Worm (Caenorhabditis elegans) whole organism, young adult: ENCODE data around the gene gbf-1.
A peak's percentile ranks its signal among the peaks of the same experiment; 100 is the strongest.

Experiments used
- B0035.1 ChIP-seq: sonication (generic microtip); optimal IDR thresholded peaks from 2 replicates; lab custom pipeline; 2016; ENCODE audit warnings: missing genetic modification characterization, mild to moderate bottlenecking, missing compliant biosample characterization, missing genotype, missing genetic modification reagents
- B0261.1 ChIP-seq: sonication (generic microtip); optimal IDR thresholded peaks from 2 replicates; lab custom pipeline; 2016; ENCODE audit warnings: mild to moderate bottlenecking, missing genetic modification characterization, moderate library complexity, missing compliant biosample characterization
- F49E8.2 ChIP-seq: sonication (generic microtip); optimal IDR thresholded peaks from 3 replicates; lab custom pipeline; 2017; ENCODE audit warnings: missing genetic modification characterization, mild to moderate bottlenecking, missing compliant biosample characterization, antibody characterized with exemption, moderate library complexity; ENCODE audit not compliant: insufficient read depth
- F52B5.7 ChIP-seq: sonication (generic microtip); optimal IDR thresholded peaks from 2 replicates; lab custom pipeline; 2016; ENCODE audit warnings: mild to moderate bottlenecking, missing genetic modification characterization, missing compliant biosample characterization
- K11D2.4 ChIP-seq: fragments of 200-800 bp; sonication (Bioruptor generic); IDR thresholded peaks from 2 replicates; pipeline ENCODE4 v1.3.6; 2022; ENCODE audit warnings: missing genetic modification reagents, missing genetic modification characterization, missing compliant biosample characterization
- Y53G8AR.9 ChIP-seq: fragments of 200-800 bp; sonication (Bioruptor generic); conservative IDR thresholded peaks from 2 replicates; pipeline ENCODE4 v1.3.6; 2022; ENCODE audit warnings: missing genetic modification reagents, missing genetic modification characterization, missing compliant biosample characterization
- Y56A3A.18 ChIP-seq: fragments of 200-800 bp; sonication (Bioruptor generic); IDR thresholded peaks from 2 replicates; pipeline ENCODE4 v1.3.6; 2022; ENCODE audit warnings: missing genetic modification reagents, missing genetic modification characterization, missing compliant biosample characterization
- Y95B8A.8 ChIP-seq: fragments of 200-800 bp; sonication (Bioruptor generic); IDR thresholded peaks from 2 replicates; pipeline ENCODE4 v1.3.6; 2022; ENCODE audit warnings: missing genetic modification reagents, missing genetic modification characterization, missing compliant biosample characterization
- ZK185.1 ChIP-seq: sonication (generic microtip); optimal IDR thresholded peaks from 2 replicates; lab custom pipeline; 2016; ENCODE audit warnings: mild to moderate bottlenecking, missing genetic modification characterization, missing compliant biosample characterization; ENCODE audit not compliant: poor library complexity, severe bottlenecking
- attf-5 ChIP-seq: fragments of 200-800 bp; sonication (Bioruptor generic); optimal IDR thresholded peaks from 2 replicates; lab custom pipeline; 2018; ENCODE audit warnings: mild to moderate bottlenecking, missing genetic modification characterization, missing compliant biosample characterization
- bed-1 ChIP-seq: fragments of 200-800 bp; sonication (Bioruptor generic); IDR thresholded peaks from 2 replicates; pipeline ENCODE4 v1.3.6; 2022; ENCODE audit warnings: missing genetic modification reagents, missing genetic modification characterization, missing compliant biosample characterization
- cebp-1 ChIP-seq, 2 experiments: fragments of 200-800 bp in 1 of 2; sonication (Bioruptor generic) in 1 of 2; sonication (generic microtip) in 1 of 2; IDR thresholded peaks in 1 of 2; optimal IDR thresholded peaks in 1 of 2; 2 replicates each; pipeline versions ENCODE4 v1.3.6 to Lab custom; 2017 to 2022; ENCODE audit warnings: missing compliant biosample characterization in 2 of 2, missing genetic modification characterization in 2 of 2, mild to moderate bottlenecking in 1 of 2, missing genetic modification reagents in 1 of 2, moderate library complexity in 1 of 2
- ceh-27 ChIP-seq: fragments of 200-800 bp; sonication (Bioruptor generic); optimal IDR thresholded peaks from 2 replicates; lab custom pipeline; 2018; ENCODE audit warnings: mild to moderate bottlenecking, missing genetic modification characterization, moderate library complexity, missing compliant biosample characterization
- ceh-40 ChIP-seq: fragments of 200-800 bp; sonication (Bioruptor generic); IDR thresholded peaks from 2 replicates; pipeline ENCODE4 v1.3.6; 2022; ENCODE audit warnings: missing genetic modification characterization, missing compliant biosample characterization
- ceh-79 ChIP-seq: sonication (generic microtip); optimal IDR thresholded peaks from 2 replicates; lab custom pipeline; 2017; ENCODE audit warnings: mild to moderate bottlenecking, missing genetic modification characterization, missing compliant biosample characterization
- dpff-1 ChIP-seq: sonication (generic microtip); optimal IDR thresholded peaks from 2 replicates; lab custom pipeline; 2017; ENCODE audit warnings: mild to moderate bottlenecking, missing genetic modification characterization, missing compliant biosample characterization
- egrh-3 ChIP-seq: fragments of 200-800 bp; sonication (Bioruptor generic); IDR thresholded peaks from 2 replicates; pipeline ENCODE4 v1.3.6; 2022; ENCODE audit warnings: missing genetic modification reagents, missing genetic modification characterization, missing compliant biosample characterization
- ekl-4 ChIP-seq: fragments of 200-800 bp; sonication (Bioruptor generic); IDR thresholded peaks from 2 replicates; pipeline ENCODE4 v1.3.6; 2022; ENCODE audit warnings: missing genetic modification reagents, missing genetic modification characterization, missing compliant biosample characterization
- fkh-3 ChIP-seq: sonication (generic microtip); optimal IDR thresholded peaks from 2 replicates; lab custom pipeline; 2016; ENCODE audit warnings: mild to moderate bottlenecking, missing genetic modification characterization, missing compliant biosample characterization
- let-607 ChIP-seq, 2 experiments: fragments of 200-800 bp in 1 of 2; sonication (Bioruptor generic) in 1 of 2; sonication (generic microtip) in 1 of 2; optimal IDR thresholded peaks; 2 replicates each; lab custom pipeline; 2016 to 2018; ENCODE audit warnings: mild to moderate bottlenecking in 2 of 2, missing compliant biosample characterization in 2 of 2, missing genetic modification characterization in 2 of 2, moderate library complexity in 2 of 2, missing genotype in 1 of 2
- lin-26 ChIP-seq: fragments of 200-800 bp; sonication (Bioruptor generic); IDR thresholded peaks from 2 replicates; pipeline ENCODE4 v1.3.6; 2022; ENCODE audit warnings: missing genetic modification reagents, missing genetic modification characterization, missing compliant biosample characterization
- lin-54 ChIP-seq: fragments of 200-800 bp; sonication (Bioruptor generic); optimal IDR thresholded peaks from 2 replicates; lab custom pipeline; 2018; ENCODE audit warnings: mild to moderate bottlenecking, missing genetic modification characterization, missing compliant biosample characterization
- lsy-27 ChIP-seq: sonication (generic microtip); optimal IDR thresholded peaks from 2 replicates; lab custom pipeline; 2017; ENCODE audit warnings: missing genetic modification characterization, mild to moderate bottlenecking, missing compliant biosample characterization, antibody characterized with exemption, missing genotype, borderline replicate concordance; ENCODE audit not compliant: insufficient read depth
- madf-6 ChIP-seq: fragments of 200-800 bp; sonication (Bioruptor generic); IDR thresholded peaks from 2 replicates; pipeline ENCODE4 v1.3.6; 2022; ENCODE audit warnings: missing genetic modification reagents, missing genetic modification characterization, missing compliant biosample characterization
- mes-4 ChIP-seq: sonication (generic microtip); optimal IDR thresholded peaks from 2 replicates; lab custom pipeline; 2016; ENCODE audit warnings: missing genotype, missing genetic modification characterization, missing compliant biosample characterization
- nhr-27 ChIP-seq: fragments of 200-800 bp; sonication (Bioruptor generic); optimal IDR thresholded peaks from 2 replicates; lab custom pipeline; 2018; ENCODE audit warnings: mild to moderate bottlenecking, missing genetic modification characterization, moderate library complexity, missing compliant biosample characterization
- rcor-1 ChIP-seq: fragments of 200-800 bp; sonication (Bioruptor generic); IDR thresholded peaks from 2 replicates; pipeline ENCODE4 v1.3.6; 2022; ENCODE audit warnings: missing genetic modification reagents, missing genetic modification characterization, missing compliant biosample characterization
- rpc-1 ChIP-seq, 2 experiments: fragments of 150-350 bp in 1 of 2; sonication (generic microtip) in 1 of 2; optimal IDR thresholded peaks; 2 replicates each; lab custom pipeline; 2014 to 2018; ENCODE audit warnings: missing biosample characterization in 1 of 2, missing genetic modification characterization in 1 of 2, missing genetic modification reagents in 1 of 2, missing genotype in 1 of 2
- somi-1 ChIP-seq: fragments of 200-800 bp; sonication (Bioruptor generic); optimal IDR thresholded peaks from 2 replicates; lab custom pipeline; 2018; ENCODE audit warnings: mild to moderate bottlenecking, missing genetic modification characterization, missing compliant biosample characterization
- sptf-2 ChIP-seq: fragments of 200-800 bp; sonication (Bioruptor generic); optimal IDR thresholded peaks from 2 replicates; lab custom pipeline; 2018; ENCODE audit warnings: mild to moderate bottlenecking, missing genetic modification characterization, missing compliant biosample characterization
- tlf-1 ChIP-seq: fragments of 200-800 bp; sonication (Bioruptor generic); optimal IDR thresholded peaks from 2 replicates; lab custom pipeline; 2018; ENCODE audit warnings: mild to moderate bottlenecking, missing genetic modification characterization, missing compliant biosample characterization
- unc-130 ChIP-seq: sonication (generic microtip); optimal IDR thresholded peaks from 2 replicates; lab custom pipeline; 2016; ENCODE audit warnings: missing genetic modification reagents, missing genetic modification characterization, missing compliant biosample characterization
- zfh-2 ChIP-seq: fragments of 200-800 bp; sonication (Bioruptor generic); conservative IDR thresholded peaks from 2 replicates; pipeline ENCODE4 v1.3.6; 2022; ENCODE audit warnings: missing genetic modification reagents, missing genetic modification characterization, missing compliant biosample characterization
- zim-3 ChIP-seq: sonication (generic microtip); optimal IDR thresholded peaks from 2 replicates; lab custom pipeline; 2017; ENCODE audit warnings: mild to moderate bottlenecking, missing genetic modification characterization, moderate library complexity, missing compliant biosample characterization

gbf-1 gene

DNA sequence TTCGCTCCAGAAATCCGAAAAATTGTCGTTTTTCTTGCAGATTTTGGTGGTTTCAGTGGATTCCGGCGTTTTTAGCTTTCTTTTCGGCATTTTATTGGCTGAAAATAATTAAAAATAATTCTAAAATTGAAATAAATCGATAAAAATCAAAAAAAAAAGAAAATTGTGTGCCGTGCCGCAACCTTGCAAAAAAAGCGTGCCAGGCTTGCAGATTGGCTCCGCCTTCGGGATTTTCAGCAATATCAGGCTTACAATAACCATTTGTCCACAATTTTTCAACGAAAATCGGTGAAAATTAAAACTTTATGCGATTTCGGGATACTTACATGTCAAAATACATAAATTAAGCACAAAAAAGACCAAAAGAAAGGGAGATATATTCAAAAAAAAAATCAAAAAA is 54.9 kb downstream of the gbf-1 start, which contains the start of gene Y41C4A.9 (continued):
- 0 out of 2 replicates have a peak, but pooled peaks have one; percentile 18 for TF ChIP-seq rcor-1 (GFP tag; lab: Robert Waterston, UW)
- TF ChIP-seq cebp-1 (GFP tag; IDR thresholded peaks at IDR 0.05; lab: Robert Waterston, UW): no peak
- TF ChIP-seq cebp-1 (tag; optimal IDR thresholded peaks at IDR 0.05; lab: Kevin White, UChicago): peak; percentile 44
- TF ChIP-seq sptf-2 (GFP tag; lab: Kevin White, UChicago): no peak
- TF ChIP-seq Y53G8AR.9: 0 out of 2 replicates have a peak, but pooled peaks have one; percentile 54
- peak; percentile 62 for TF ChIP-seq lin-54 (GFP tag; lab: Kevin White, UChicago)
- TF ChIP-seq F49E8.2 (tag; lab: Kevin White, UChicago): peak; percentile 15
- no peak; the same call in 1 of the 2 replicates for TF ChIP-seq ekl-4
- TF ChIP-seq ceh-40 (GFP tag; lab: Robert Waterston, UW): no peak
- no peak for TF ChIP-seq let-607 (tag; optimal IDR thresholded peaks at IDR 0.05; lab: Kevin White, UChicago)
- no peak for TF ChIP-seq lin-26
- peak; percentile 2 for TF ChIP-seq rpc-1 (optimal IDR thresholded peaks at IDR 0.05; lab: Kevin White, UChicago)
- TF ChIP-seq rpc-1 (tag; optimal IDR thresholded peaks at IDR 0.05; lab: Kevin White, UChicago): no peak
- TF ChIP-seq dpff-1: no peak
- no peak for TF ChIP-seq Y56A3A.18
- TF ChIP-seq ceh-79 (tag; lab: Kevin White, UChicago): no peak
- TF ChIP-seq ceh-27 (GFP tag; lab: Kevin White, UChicago): no peak
- TF ChIP-seq F52B5.7 (tag; lab: Kevin White, UChicago): no peak
- no peak for TF ChIP-seq unc-130 (GFP tag; lab: Kevin White, UChicago)
- TF ChIP-seq tlf-1: no peak
- no peak for TF ChIP-seq fkh-3 (tag; lab: Kevin White, UChicago)
- TF ChIP-seq, all 124 proteins: peak for 21

ce11 chrIII:11708722-11709121 is 64.8 kb downstream of the gbf-1 start, which contains the start of gene Y41C4A.8:
Y41C4A.8 (minus strand) TSS chrIII:11708822.
- TF ChIP-seq attf-5 (no peak), Y56A3A.18 (no peak), lsy-27 (tag; lab: Kevin White, UChicago) (no peak), somi-1 (no peak), ZK185.1 (tag; lab: Kevin White, UChicago) (no peak), egrh-3 (GFP tag; lab: Robert Waterston, UW) (no peak)

ce11 chrIII:11706665-11707064 is 66.8 kb downstream of the gbf-1 start, which contains the start of gene col-96:
col-96 (minus strand) TSS chrIII:11706765.
- TF ChIP-seq Y95B8A.8 (no peak), B0261.1 (tag; lab: Kevin White, UChicago) (no peak), madf-6 (no peak), bed-1 (GFP tag; lab: Robert Waterston, UW) (no peak), zim-3 (no peak), somi-1 (no peak), F52B5.7 (tag; lab: Kevin White, UChicago) (no peak), egrh-3 (GFP tag; lab: Robert Waterston, UW) (no peak), B0035.1 (no peak), K11D2.4 (GFP tag; lab: Robert Waterston, UW) (no peak), cebp-1 (GFP tag; IDR thresholded peaks at IDR 0.05; lab: Robert Waterston, UW) (no peak), cebp-1 (tag; optimal IDR thresholded peaks at IDR 0.05; lab: Kevin White, UChicago) (no peak), ZK185.1 (tag; lab: Kevin White, UChicago) (no peak)

DNA sequence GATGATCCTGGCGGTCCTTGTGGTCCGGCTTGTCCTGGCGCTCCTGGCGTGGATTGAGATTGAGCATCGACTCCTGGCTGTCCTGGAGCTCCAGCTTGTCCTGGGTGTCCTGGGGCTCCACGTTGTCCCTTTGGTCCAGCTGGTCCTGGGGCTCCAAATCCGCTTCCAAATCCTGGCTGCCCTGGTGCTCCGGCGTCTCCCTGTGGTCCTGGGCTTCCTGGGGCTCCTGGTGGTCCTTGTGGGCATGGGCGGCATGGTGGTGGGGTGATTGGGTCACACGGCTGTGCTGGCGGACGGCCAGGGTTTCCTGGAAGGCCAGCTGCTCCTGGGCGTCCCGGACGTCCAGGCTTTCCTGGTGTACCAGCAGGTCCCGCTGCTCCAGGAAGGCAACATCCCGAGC is 67.6 kb downstream of the gbf-1 start:
- TF ChIP-seq lin-26: 0 out of 2 replicates have a peak, but pooled peaks have one; percentile 20
- no peak for TF ChIP-seq nhr-27 (tag; lab: Kevin White, UChicago)
- peak; percentile 93 for TF ChIP-seq egrh-3 (GFP tag; lab: Robert Waterston, UW)
- peak; percentile 95 for TF ChIP-seq zfh-2
- no peak for TF ChIP-seq mes-4 (tag; lab: Kevin White, UChicago)
